Worm (Caenorhabditis elegans) whole organism, L3 larva: ENCODE results near the gene pix-1.
A peak's percentile ranks its signal among the peaks of the same experiment; 100 is the strongest.

Experiments
- R02D3.7 ChIP-seq: fragments of 150-350 bp; optimal IDR thresholded peaks from 2 replicates; lab custom pipeline; 2014; ENCODE audit warnings: missing biosample characterization, missing genetic modification characterization
- ZK546.5 ChIP-seq: sonication (generic microtip); optimal IDR thresholded peaks from 2 replicates; lab custom pipeline; 2017; ENCODE audit warnings: missing biosample characterization, missing genetic modification characterization
- ama-1 ChIP-seq: fragments of 150-350 bp; optimal IDR thresholded peaks from 2 replicates; lab custom pipeline; 2018
- ceh-28 ChIP-seq: fragments of 150-350 bp; optimal IDR thresholded peaks from 2 replicates; lab custom pipeline; 2014; ENCODE audit warnings: missing biosample characterization, missing genetic modification reagents, missing genetic modification characterization
- ceh-9 ChIP-seq: sonication (generic microtip); optimal IDR thresholded peaks from 2 replicates; lab custom pipeline; 2018; ENCODE audit warnings: missing biosample characterization, missing genetic modification characterization
- egl-27 ChIP-seq: sonication (generic microtip); optimal IDR thresholded peaks from 4 replicates; lab custom pipeline; 2017; ENCODE audit warnings: missing biosample characterization, missing genetic modification reagents, missing genetic modification characterization
- elt-1 ChIP-seq: fragments of 150-350 bp; optimal IDR thresholded peaks from 2 replicates; lab custom pipeline; 2014; ENCODE audit warnings: missing biosample characterization, missing genetic modification characterization
- elt-2 ChIP-seq: sonication (generic microtip); optimal IDR thresholded peaks from 2 replicates; lab custom pipeline; 2016; ENCODE audit warnings: missing genetic modification reagents, mild to moderate bottlenecking, missing genetic modification characterization, missing compliant biosample characterization
- elt-3 ChIP-seq, 3 experiments: fragments of 150-350 bp in 1 of 3; sonication (generic microtip) in 2 of 3; optimal IDR thresholded peaks; 2 replicates in 2 of 3; 4 replicates in 1 of 3; lab custom pipeline; 2014 to 2017; ENCODE audit warnings: missing biosample characterization in 3 of 3, missing genetic modification characterization in 3 of 3
- eor-1 ChIP-seq, 2 experiments: fragments of 150-350 bp; optimal IDR thresholded peaks; 2 replicates each; lab custom pipeline; 2014 to 2018; ENCODE audit warnings: missing biosample characterization in 2 of 2, missing genetic modification characterization in 2 of 2
- fkh-2 ChIP-seq: fragments of 150-350 bp; optimal IDR thresholded peaks from 2 replicates; lab custom pipeline; 2014; ENCODE audit warnings: missing biosample characterization, missing genetic modification reagents, missing genetic modification characterization
- hmg-11 ChIP-seq: sonication (generic microtip); optimal IDR thresholded peaks from 2 replicates; lab custom pipeline; 2016; ENCODE audit warnings: missing genetic modification characterization, missing compliant biosample characterization
- jun-1 ChIP-seq: fragments of 150-350 bp; optimal IDR thresholded peaks from 2 replicates; lab custom pipeline; 2014; ENCODE audit warnings: missing biosample characterization, missing genetic modification reagents, missing genetic modification characterization
- lin-15B ChIP-seq: fragments of 150-350 bp; optimal IDR thresholded peaks from 2 replicates; lab custom pipeline; 2014; ENCODE audit warnings: missing biosample characterization, missing genetic modification characterization
- lin-39 ChIP-seq: fragments of 150-350 bp; optimal IDR thresholded peaks from 2 replicates; lab custom pipeline; 2018; ENCODE audit warnings: missing biosample characterization, missing genetic modification reagents, missing genetic modification characterization
- lsy-12 ChIP-seq: sonication (generic microtip); optimal IDR thresholded peaks from 2 replicates; lab custom pipeline; 2016; ENCODE audit warnings: mild to moderate bottlenecking, missing genetic modification characterization, missing compliant biosample characterization
- mdl-1 ChIP-seq: fragments of 150-350 bp; optimal IDR thresholded peaks from 2 replicates; lab custom pipeline; 2014; ENCODE audit warnings: missing biosample characterization, missing genetic modification characterization
- nfya-1 ChIP-seq: sonication (generic microtip); optimal IDR thresholded peaks from 2 replicates; lab custom pipeline; 2017; ENCODE audit warnings: missing genetic modification characterization, mild to moderate bottlenecking, missing compliant biosample characterization, antibody characterized with exemption, moderate library complexity; ENCODE audit not compliant: insufficient read depth
- nhr-12 ChIP-seq: fragments of 150-350 bp; optimal IDR thresholded peaks from 2 replicates; lab custom pipeline; 2014; ENCODE audit warnings: missing biosample characterization, missing genetic modification characterization
- nhr-23 ChIP-seq: fragments of 150-350 bp; optimal IDR thresholded peaks from 2 replicates; lab custom pipeline; 2014; ENCODE audit warnings: missing biosample characterization, missing genetic modification reagents, missing genetic modification characterization
- nhr-237 ChIP-seq: fragments of 150-350 bp; optimal IDR thresholded peaks from 2 replicates; lab custom pipeline; 2014; ENCODE audit warnings: missing biosample characterization, missing genetic modification characterization
- nhr-25 ChIP-seq: sonication (generic microtip); optimal IDR thresholded peaks from 2 replicates; lab custom pipeline; 2017; ENCODE audit warnings: missing biosample characterization, missing genetic modification characterization
- nhr-28 ChIP-seq: fragments of 150-350 bp; optimal IDR thresholded peaks from 2 replicates; lab custom pipeline; 2014; ENCODE audit warnings: missing biosample characterization, missing genetic modification characterization
- nhr-43 ChIP-seq: sonication (generic microtip); optimal IDR thresholded peaks from 2 replicates; lab custom pipeline; 2016; ENCODE audit warnings: mild to moderate bottlenecking, missing genetic modification characterization, missing compliant biosample characterization; ENCODE audit not compliant: poor library complexity, severe bottlenecking
- nhr-76 ChIP-seq: fragments of 150-350 bp; sonication (generic microtip); optimal IDR thresholded peaks from 5 replicates; lab custom pipeline; 2014; ENCODE audit warnings: missing biosample characterization, missing genetic modification characterization
- nhr-77 ChIP-seq: fragments of 150-350 bp; optimal IDR thresholded peaks from 2 replicates; lab custom pipeline; 2014; ENCODE audit warnings: missing biosample characterization, missing genetic modification characterization
- pha-4 ChIP-seq: fragments of 150-350 bp; optimal IDR thresholded peaks from 2 replicates; lab custom pipeline; 2014; ENCODE audit warnings: missing biosample characterization, missing genetic modification reagents, missing genetic modification characterization
- pqm-1 ChIP-seq: fragments of 150-350 bp; optimal IDR thresholded peaks from 2 replicates; lab custom pipeline; 2017; ENCODE audit warnings: missing biosample characterization, missing genetic modification characterization, inconsistent platforms
- sea-2 ChIP-seq: fragments of 150-350 bp; sonication (generic microtip); optimal IDR thresholded peaks from 4 replicates; lab custom pipeline; 2014; ENCODE audit warnings: missing biosample characterization, missing genetic modification reagents, missing genetic modification characterization
- snpc-4 ChIP-seq: fragments of 150-350 bp; optimal IDR thresholded peaks from 2 replicates; lab custom pipeline; 2014; ENCODE audit warnings: missing biosample characterization, missing genetic modification characterization
- tbx-2 ChIP-seq: sonication (generic microtip); optimal IDR thresholded peaks from 2 replicates; lab custom pipeline; 2016; ENCODE audit warnings: mild to moderate bottlenecking, missing genetic modification characterization, missing compliant biosample characterization
- unc-39 ChIP-seq: sonication (generic microtip); optimal IDR thresholded peaks from 4 replicates; lab custom pipeline; 2017; ENCODE audit warnings: missing biosample characterization, missing genetic modification characterization
- unc-62 ChIP-seq: fragments of 150-350 bp; sonication (generic microtip); optimal IDR thresholded peaks from 4 replicates; lab custom pipeline; 2014; ENCODE audit warnings: missing biosample characterization, missing genetic modification reagents, missing genetic modification characterization
- ztf-11 ChIP-seq: fragments of 150-350 bp; optimal IDR thresholded peaks from 2 replicates; lab custom pipeline; 2014; ENCODE audit warnings: missing biosample characterization, missing genetic modification characterization
- ztf-4 ChIP-seq: fragments of 150-350 bp; optimal IDR thresholded peaks from 2 replicates; lab custom pipeline; 2014; ENCODE audit warnings: missing biosample characterization, missing genetic modification characterization

pix-1 gene

ce11 chrX:13746231-13746630, 19.1 kb downstream of the pix-1 start:
- TF ChIP-seq elt-2 (tag; lab: Kevin White, UChicago) (peak; percentile 72), eor-1 (tag; optimal IDR thresholded peaks at IDR 0.05; lab: Kevin White, UChicago) (no peak), pqm-1 (tag; lab: Kevin White, UChicago) (peak; percentile 73)

ce11 chrX:13746661-13747365, 19.7 kb downstream of the pix-1 start, which contains the start of gene nhr-71:
TSS of gene nhr-71 (plus strand) at chrX:13747315.
- no peak for TF ChIP-seq eor-1 (tag; optimal IDR thresholded peaks at IDR 0.05; lab: Kevin White, UChicago)
- peak; percentile 54 for TF ChIP-seq pha-4 (tag; lab: Kevin White, UChicago)

ce11 chrX:13747997-13748396, 20.9 kb downstream of the pix-1 start:
- TF ChIP-seq elt-3 (tag; optimal IDR thresholded peaks at IDR 0.05; lab: Kevin White, UChicago) (no peak), eor-1 (tag; optimal IDR thresholded peaks at IDR 0.05; lab: Kevin White, UChicago) (no peak), egl-27 (tag; lab: Kevin White, UChicago) (no peak), ceh-9 (tag; lab: Kevin White, UChicago) (no peak), lsy-12 (tag; lab: Kevin White, UChicago) (no peak), sea-2 (GFP tag; lab: Kevin White, UChicago) (no peak), elt-2 (tag; lab: Kevin White, UChicago) (peak; percentile 8), nhr-23 (tag; lab: Kevin White, UChicago) (no peak), nfya-1 (tag; lab: Kevin White, UChicago) (no peak), ztf-11 (tag; lab: Kevin White, UChicago) (no peak), hmg-11 (tag; lab: Kevin White, UChicago) (no peak), lin-39 (no peak), R02D3.7 (no peak), nhr-77 (tag; lab: Kevin White, UChicago) (no peak), mdl-1 (no peak), pqm-1 (tag; lab: Kevin White, UChicago) (peak; percentile 25), pha-4 (tag; lab: Kevin White, UChicago) (peak; percentile 77), unc-62 (GFP tag; lab: Kevin White, UChicago) (no peak), snpc-4 (no peak)

- TF ChIP-seq lin-15B (tag; lab: Kevin White, UChicago) (no peak), elt-2 (tag; lab: Kevin White, UChicago) (peak; percentile 21), nfya-1 (tag; lab: Kevin White, UChicago) (peak; percentile 30), unc-39 (tag; lab: Kevin White, UChicago) (no peak), fkh-2 (tag; lab: Kevin White, UChicago) (no peak), lin-39 (no peak), elt-1 (tag; lab: Kevin White, UChicago) (no peak), nhr-12 (tag; lab: Kevin White, UChicago) (no peak), ama-1 (lab: Kevin White, UChicago) (no peak), nhr-28 (tag; lab: Kevin White, UChicago) (no peak), pha-4 (tag; lab: Kevin White, UChicago) (peak; percentile 26), eor-1 (tag; optimal IDR thresholded peaks at IDR 0.05; lab: Kevin White, UChicago) (no peak)
These were observed 25.9 kb downstream of the pix-1 start for ce11 chrX:13752822-13753581.

- TF ChIP-seq ZK546.5 (tag; lab: Kevin White, UChicago) (no peak), elt-3 (tag; optimal IDR thresholded peaks at IDR 0.05; lab: Kevin White, UChicago) (no peak), pqm-1 (tag; lab: Kevin White, UChicago) (no peak), ztf-4 (tag; lab: Kevin White, UChicago) (no peak), nhr-76 (tag; lab: Kevin White, UChicago) (no peak), elt-2 (tag; lab: Kevin White, UChicago) (no peak), nhr-23 (tag; lab: Kevin White, UChicago) (peak; percentile 46), lin-15B (tag; lab: Kevin White, UChicago) (no peak), pha-4 (tag; lab: Kevin White, UChicago) (no peak), nhr-12 (tag; lab: Kevin White, UChicago) (no peak), jun-1 (tag; lab: Kevin White, UChicago) (no peak), tbx-2 (tag; lab: Kevin White, UChicago) (no peak), hmg-11 (tag; lab: Kevin White, UChicago) (peak; percentile 71), nhr-25 (peak; percentile 1), sea-2 (GFP tag; lab: Kevin White, UChicago) (no peak), nhr-43 (tag; lab: Kevin White, UChicago) (peak; percentile 17), nfya-1 (tag; lab: Kevin White, UChicago) (peak; percentile 37), unc-62 (GFP tag; lab: Kevin White, UChicago) (no peak), nhr-237 (tag; lab: Kevin White, UChicago) (no peak), ceh-28 (tag; lab: Kevin White, UChicago) (no peak), lin-39 (no peak), unc-39 (tag; lab: Kevin White, UChicago) (no peak)
These were observed 27.4 kb downstream of the pix-1 start for ce11 chrX:13754498-13754897.
